Worm (Caenorhabditis elegans) whole organism, midembryonic: ENCODE measurements around the gene dph-2.

Experiments
- klf-2 ChIP-seq: fragments of 200-800 bp; sonication (Bioruptor generic); conservative IDR thresholded peaks from 2 replicates; pipeline ENCODE4 v1.3.6; 2022; ENCODE audit warnings: missing genetic modification reagents, missing genetic modification characterization, missing compliant biosample characterization
- ref-1 ChIP-seq: fragments of 200-800 bp; sonication (Bioruptor generic); conservative IDR thresholded peaks from 2 replicates; pipeline ENCODE4 v1.3.6; 2022; ENCODE audit warnings: missing genetic modification reagents, missing genetic modification characterization, missing compliant biosample characterization
- tab-1 ChIP-seq: fragments of 200-800 bp; sonication (Bioruptor generic); IDR thresholded peaks from 2 replicates; pipeline ENCODE4 v1.3.6; 2022; ENCODE audit warnings: missing genetic modification characterization, missing compliant biosample characterization
- ztf-29 ChIP-seq: fragments of 200-800 bp; sonication (Bioruptor generic); IDR thresholded peaks from 2 replicates; pipeline ENCODE4 v1.3.6; 2022; ENCODE audit warnings: missing genetic modification reagents, missing genetic modification characterization, missing compliant biosample characterization

DNA sequence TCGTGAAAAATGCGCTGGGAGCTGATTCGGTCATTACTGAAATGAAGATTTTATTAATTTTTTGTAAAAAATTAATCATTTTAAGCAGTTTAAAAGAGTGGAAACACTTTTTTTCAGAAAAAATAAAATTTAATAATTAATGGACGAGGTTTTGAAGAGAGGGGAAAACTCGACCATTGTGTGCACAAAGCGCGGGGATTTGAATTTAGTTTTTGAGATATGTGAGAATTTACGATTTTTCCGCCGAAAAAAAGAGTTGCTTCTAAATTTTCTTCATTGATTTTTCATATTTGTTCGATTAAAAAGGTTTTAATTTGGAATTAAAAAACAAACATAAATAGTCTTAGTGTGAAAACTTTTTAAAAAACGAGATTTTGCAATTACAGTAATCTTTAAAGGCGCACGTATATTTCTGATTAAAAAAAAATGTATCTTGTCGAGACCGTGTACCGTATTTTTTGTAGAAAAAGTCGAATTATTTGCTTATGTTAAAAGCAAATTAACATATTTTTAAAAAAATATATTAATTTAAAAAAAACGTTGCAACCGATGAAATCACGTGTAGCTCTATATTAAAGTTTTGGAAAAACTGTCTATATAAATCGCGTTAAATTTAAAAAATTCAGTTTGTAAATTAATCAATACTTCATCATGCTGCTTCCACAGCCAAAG lies at the start of gene dph-2, which contains the start of gene C09G5.7:
- TF ChIP-seq tab-1 (GFP tag; lab: Robert Waterston, UW) (no peak), ztf-29 (GFP tag; lab: Robert Waterston, UW) (no peak), klf-2 (GFP tag; lab: Robert Waterston, UW) (no peak), ref-1 (GFP tag; lab: Robert Waterston, UW) (no peak)
